Worm (Caenorhabditis elegans) whole organism, L1 larva: ENCODE measurements around the gene clec-238.

ENCODE experiments used
- C16A3.4 ChIP-seq: fragments of 150-350 bp; optimal IDR thresholded peaks from 2 replicates; lab custom pipeline; 2014; ENCODE audit warnings: missing biosample characterization, missing genetic modification characterization
- ama-1 ChIP-seq: fragments of 150-350 bp; optimal IDR thresholded peaks from 2 replicates; lab custom pipeline; 2014
- blmp-1 ChIP-seq: fragments of 150-350 bp; optimal IDR thresholded peaks from 2 replicates; lab custom pipeline; 2014; ENCODE audit warnings: missing biosample characterization, missing genetic modification characterization
- ceh-63 ChIP-seq: fragments of 200-800 bp; sonication (Bioruptor generic); optimal IDR thresholded peaks from 2 replicates; lab custom pipeline; 2018; ENCODE audit warnings: mild to moderate bottlenecking, missing genetic modification characterization, missing compliant biosample characterization
- ceh-8 ChIP-seq: fragments of 200-800 bp; sonication (Bioruptor generic); optimal IDR thresholded peaks from 2 replicates; lab custom pipeline; 2018; ENCODE audit warnings: mild to moderate bottlenecking, missing genetic modification characterization, moderate library complexity, missing compliant biosample characterization
- dsc-1 ChIP-seq: sonication (generic microtip); optimal IDR thresholded peaks from 2 replicates; lab custom pipeline; 2016; ENCODE audit warnings: mild to moderate bottlenecking, missing genetic modification characterization, missing compliant biosample characterization
- efl-1 ChIP-seq, 4 experiments: fragments of 150-350 bp; optimal IDR thresholded peaks in 3 of 4; peaks in 1 of 4; 1 replicate in 1 of 4; 2 replicates in 3 of 4; lab custom pipeline; 2014; ENCODE audit warnings: missing biosample characterization in 2 of 4, missing genetic modification characterization in 2 of 4, missing genetic modification reagents in 2 of 4
- egl-13 ChIP-seq: sonication (generic microtip); optimal IDR thresholded peaks from 2 replicates; lab custom pipeline; 2016; ENCODE audit warnings: missing genotype, missing genetic modification reagents, missing genetic modification characterization, missing compliant biosample characterization
- egl-27 ChIP-seq, 2 experiments: fragments of 150-350 bp in 1 of 2; sonication (generic microtip); optimal IDR thresholded peaks; 3 replicates each; lab custom pipeline; 2017 to 2018; ENCODE audit warnings: missing biosample characterization in 2 of 2, missing genetic modification characterization in 2 of 2, missing genetic modification reagents in 2 of 2
- elt-2 ChIP-seq: sonication (generic microtip); optimal IDR thresholded peaks from 2 replicates; lab custom pipeline; 2016; ENCODE audit warnings: missing genetic modification characterization, mild to moderate bottlenecking, inconsistent platforms, missing compliant biosample characterization, missing genetic modification reagents
- fkh-10 ChIP-seq: sonication (generic microtip); optimal IDR thresholded peaks from 2 replicates; lab custom pipeline; 2017; ENCODE audit warnings: missing biosample characterization, missing genetic modification reagents, missing genetic modification characterization
- fkh-8 ChIP-seq: sonication (generic microtip); optimal IDR thresholded peaks from 2 replicates; lab custom pipeline; 2016; ENCODE audit warnings: mild to moderate bottlenecking, missing genetic modification characterization, missing compliant biosample characterization
- grh-1 ChIP-seq: fragments of 200-800 bp; sonication (Bioruptor generic); IDR thresholded peaks from 2 replicates; pipeline ENCODE4 v1.3.6; 2022; ENCODE audit warnings: missing genetic modification reagents, missing genetic modification characterization, missing compliant biosample characterization
- hlh-4 ChIP-seq: sonication (generic microtip); optimal IDR thresholded peaks from 2 replicates; lab custom pipeline; 2016; ENCODE audit warnings: mild to moderate bottlenecking, missing genetic modification characterization, missing compliant biosample characterization
- hpl-2 ChIP-seq: fragments of 150-350 bp; optimal IDR thresholded peaks from 2 replicates; lab custom pipeline; 2014; ENCODE audit warnings: missing biosample characterization, missing genetic modification reagents, missing genetic modification characterization
- isw-1 ChIP-seq: fragments of 200-800 bp; sonication (Bioruptor generic); IDR thresholded peaks from 2 replicates; pipeline ENCODE4 v1.3.6; 2022; ENCODE audit warnings: missing genetic modification characterization, missing compliant biosample characterization
- lin-14 ChIP-seq: fragments of 200-800 bp; sonication (Bioruptor generic); optimal IDR thresholded peaks from 2 replicates; lab custom pipeline; 2018; ENCODE audit warnings: mild to moderate bottlenecking, missing genetic modification characterization, moderate library complexity, missing compliant biosample characterization
- lin-15B ChIP-seq: fragments of 150-350 bp; sonication (generic microtip); optimal IDR thresholded peaks from 3 replicates; lab custom pipeline; 2014; ENCODE audit warnings: missing biosample characterization, missing genetic modification characterization
- lin-35 ChIP-seq, 2 experiments: fragments of 150-350 bp; optimal IDR thresholded peaks; 2 replicates each; lab custom pipeline; 2014; ENCODE audit warnings: missing biosample characterization in 2 of 2, missing genetic modification characterization in 2 of 2, missing genetic modification reagents in 2 of 2
- lir-3 ChIP-seq: sonication (generic microtip); optimal IDR thresholded peaks from 2 replicates; lab custom pipeline; 2016; ENCODE audit warnings: mild to moderate bottlenecking, missing genetic modification characterization, moderate library complexity, missing compliant biosample characterization; ENCODE audit not compliant: poor library complexity
- mdl-1 ChIP-seq, 2 experiments: fragments of 150-350 bp; optimal IDR thresholded peaks; 2 replicates each; lab custom pipeline; 2014 to 2017; ENCODE audit warnings: missing biosample characterization in 2 of 2, missing genetic modification characterization in 2 of 2, inconsistent platforms in 1 of 2
- mef-2 ChIP-seq: fragments of 150-350 bp; optimal IDR thresholded peaks from 2 replicates; lab custom pipeline; 2014; ENCODE audit warnings: missing biosample characterization, missing genetic modification characterization
- mep-1 ChIP-seq: fragments of 150-350 bp; optimal IDR thresholded peaks from 2 replicates; lab custom pipeline; 2014; ENCODE audit warnings: missing biosample characterization, missing genetic modification characterization
- nhr-20 ChIP-seq: sonication (generic microtip); optimal IDR thresholded peaks from 2 replicates; lab custom pipeline; 2016; ENCODE audit warnings: mild to moderate bottlenecking, missing genetic modification characterization, missing compliant biosample characterization
- nhr-71 ChIP-seq: sonication (generic microtip); optimal IDR thresholded peaks from 2 replicates; lab custom pipeline; 2016; ENCODE audit warnings: mild to moderate bottlenecking, missing genetic modification characterization, moderate library complexity, missing compliant biosample characterization
- nhr-76 ChIP-seq: sonication (generic microtip); optimal IDR thresholded peaks from 2 replicates; lab custom pipeline; 2017; ENCODE audit warnings: missing biosample characterization, missing genetic modification characterization
- pax-3 ChIP-seq: fragments of 200-800 bp; sonication (Bioruptor generic); optimal IDR thresholded peaks from 2 replicates; lab custom pipeline; 2018; ENCODE audit warnings: mild to moderate bottlenecking, missing genetic modification characterization, moderate library complexity, missing compliant biosample characterization
- skn-1 ChIP-seq: fragments of 150-350 bp; optimal IDR thresholded peaks from 2 replicates; lab custom pipeline; 2014; ENCODE audit warnings: missing biosample characterization, missing genetic modification characterization
- snu-23 ChIP-seq: sonication (generic microtip); optimal IDR thresholded peaks from 2 replicates; lab custom pipeline; 2016; ENCODE audit warnings: missing genetic modification characterization, missing compliant biosample characterization
- sox-4 ChIP-seq: sonication (generic microtip); optimal IDR thresholded peaks from 2 replicates; lab custom pipeline; 2016; ENCODE audit warnings: missing genetic modification characterization, missing compliant biosample characterization
- sptf-1 ChIP-seq: fragments of 150-350 bp; optimal IDR thresholded peaks from 2 replicates; lab custom pipeline; 2014; ENCODE audit warnings: missing biosample characterization, missing genetic modification characterization
- tbx-2 ChIP-seq: sonication (generic microtip); optimal IDR thresholded peaks from 2 replicates; lab custom pipeline; 2016; ENCODE audit warnings: missing genetic modification characterization, missing compliant biosample characterization
- zag-1 ChIP-seq: fragments of 150-350 bp; optimal IDR thresholded peaks from 2 replicates; lab custom pipeline; 2014; ENCODE audit warnings: missing biosample characterization, missing genetic modification characterization

clec-238 gene

DNA sequence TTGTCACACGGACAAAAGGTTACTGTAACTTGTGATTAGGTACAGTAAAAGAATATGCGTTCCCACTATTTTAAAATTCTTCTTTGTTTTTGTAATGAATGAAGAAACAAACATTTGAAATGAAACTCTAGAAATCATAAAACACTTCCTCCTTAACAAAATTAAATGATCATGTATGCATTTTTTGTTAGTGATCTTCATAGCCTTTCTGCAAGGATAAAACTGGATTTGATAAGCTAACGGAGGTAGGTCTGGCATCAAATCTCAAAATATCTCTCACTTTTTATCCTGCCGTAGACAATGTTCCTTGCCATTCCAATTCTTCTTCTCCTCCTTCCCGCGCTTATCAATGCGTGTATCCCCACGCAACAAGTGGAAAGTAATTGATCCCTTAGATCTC is at the start of gene clec-238:
clec-238 (plus strand) TSS at position 301 of the 400 bp plus-strand sequence.
- no peak for TF ChIP-seq dsc-1 (tag; lab: Kevin White, UChicago)
- no peak for TF ChIP-seq sptf-1 (tag; lab: Kevin White, UChicago)
- TF ChIP-seq isw-1 (GFP tag; lab: Robert Waterston, UW), result no peak
- TF ChIP-seq mdl-1 (tag; optimal IDR thresholded peaks at IDR 0.05; lab: Kevin White, UChicago), result no peak
- TF ChIP-seq lin-15B, result no peak
- no peak for TF ChIP-seq lin-35 (GFP tag; optimal IDR thresholded peaks at IDR 0.05; lab: Kevin White, UChicago)
- TF ChIP-seq lir-3 (tag; lab: Kevin White, UChicago), result no peak
- TF ChIP-seq ceh-8 (GFP tag; lab: Kevin White, UChicago), result no peak
- TF ChIP-seq, all 84 proteins: peak for 0

DNA sequence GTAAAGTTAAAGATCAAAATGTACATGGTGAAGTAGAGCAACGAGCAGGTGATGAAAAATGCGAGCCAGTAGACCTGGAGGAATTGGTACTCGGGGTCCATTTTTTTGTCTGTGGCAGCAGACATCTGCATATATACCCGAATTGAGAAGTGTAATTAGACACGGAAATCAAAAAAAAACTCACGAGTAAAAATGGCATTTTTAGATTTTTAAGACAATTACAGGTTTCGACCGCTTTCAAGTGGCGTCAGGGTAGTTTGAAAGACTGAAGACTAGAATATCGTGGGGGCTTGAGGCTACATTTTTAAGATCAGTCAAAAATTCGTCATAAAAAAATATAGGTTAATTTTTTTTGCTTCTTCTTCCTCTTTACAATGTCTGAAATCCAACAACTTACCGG is 48.9 kb upstream of the clec-238 start, which contains the start of gene srd-68:
srd-68 (minus strand) TSS at position 101 of the 400 bp plus-strand sequence.
- no peak for TF ChIP-seq grh-1 (GFP tag; lab: Robert Waterston, UW)
- no peak for TF ChIP-seq hpl-2 (GFP tag; lab: Kevin White, UChicago)
- no peak for TF ChIP-seq sptf-1 (tag; lab: Kevin White, UChicago)
- TF ChIP-seq, all 84 proteins: peak for 0

DNA sequence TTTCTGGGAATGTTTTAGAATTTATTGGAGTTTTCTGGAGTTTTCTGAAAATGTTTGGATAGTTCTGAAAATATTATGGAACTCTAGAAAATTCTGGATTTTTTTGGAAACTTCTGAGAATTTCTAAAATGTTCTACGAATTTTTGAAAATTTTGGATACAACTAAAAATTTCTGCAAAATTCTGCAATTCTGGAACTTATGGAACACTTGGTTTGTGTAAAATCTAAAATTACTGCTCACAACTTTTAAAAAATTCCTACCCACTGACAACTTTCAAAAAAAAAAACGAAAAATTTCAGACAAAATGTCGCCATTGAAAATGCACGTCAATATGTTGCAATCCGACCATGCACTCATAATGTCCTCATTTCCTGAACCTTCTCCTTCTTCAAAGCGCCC is 47.0 kb upstream of the clec-238 start, which contains the start of gene nhr-262:
nhr-262 (plus strand) TSS at position 301 of the 400 bp plus-strand sequence.
- TF ChIP-seq nhr-71 (no peak), tbx-2 (tag; lab: Kevin White, UChicago) (no peak), pax-3 (tag; lab: Kevin White, UChicago) (no peak), blmp-1 (tag; lab: Kevin White, UChicago) (no peak), ama-1 (lab: Kevin White, UChicago) (no peak), fkh-10 (GFP tag; lab: Kevin White, UChicago) (no peak), nhr-76 (no peak), ceh-63 (no peak), fkh-8 (tag; lab: Kevin White, UChicago) (no peak), egl-13 (no peak), egl-27 (tag; optimal IDR thresholded peaks at IDR 0.05; lab: Kevin White, UChicago) (no peak), sox-4 (tag; lab: Kevin White, UChicago) (no peak), zag-1 (no peak), C16A3.4 (tag; lab: Kevin White, UChicago) (no peak), snu-23 (GFP tag; lab: Kevin White, UChicago) (no peak)
- TF ChIP-seq, all 84 proteins: peak for 0

DNA sequence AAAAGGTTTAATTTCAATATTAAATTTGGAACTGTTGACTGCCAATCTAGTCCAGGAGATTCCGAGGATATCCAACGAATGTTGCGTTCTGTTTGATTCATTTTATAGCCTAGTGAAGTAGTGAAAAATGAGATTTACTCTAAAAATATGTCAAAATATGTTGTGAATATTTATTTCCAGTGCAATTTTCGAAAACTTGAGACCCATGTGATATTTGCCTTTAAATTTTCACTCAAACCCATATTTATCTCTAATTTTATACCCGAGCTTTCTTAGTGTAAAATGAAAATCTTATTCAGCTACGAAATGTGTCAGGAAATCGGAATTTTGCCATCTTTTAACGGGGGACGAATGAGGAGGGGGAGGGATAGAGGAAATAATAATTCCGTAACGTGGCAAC is 41.7 kb upstream of the clec-238 start, which contains the start of gene F09C6.16:
F09C6.16 (minus strand) TSS at position 101 of the 400 bp plus-strand sequence.
- TF ChIP-seq mdl-1 (tag; optimal IDR thresholded peaks at IDR 0.05; lab: Kevin White, UChicago) (no peak), efl-1 (optimal IDR thresholded peaks at IDR 0.05; lab: Kevin White, UChicago) (no peak), efl-1 (GFP tag; optimal IDR thresholded peaks at IDR 0.05 in 1 of 2; lab: Kevin White, UChicago) (peak in 1 of 2 experiments; percentile 28)

DNA sequence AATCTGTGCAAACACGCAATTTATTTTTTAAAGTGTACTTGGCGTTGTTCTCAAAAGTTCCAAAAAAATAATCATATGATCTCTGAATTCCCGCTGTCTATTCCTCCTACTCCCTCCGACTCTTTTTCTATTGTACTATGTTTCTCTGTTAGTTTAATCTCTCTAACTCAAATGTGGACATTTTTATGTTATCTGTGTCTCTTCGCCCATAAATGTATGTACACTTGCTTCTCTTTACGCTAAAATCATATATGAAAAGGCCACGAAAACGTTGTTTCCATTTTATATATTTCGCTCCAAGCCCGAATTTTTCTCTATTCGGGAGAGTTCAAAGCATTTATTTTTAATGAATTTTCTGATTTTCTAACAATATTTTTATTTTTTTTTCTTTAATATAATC is 40.7 kb upstream of the clec-238 start:
- no peak for TF ChIP-seq mef-2 (tag; lab: Kevin White, UChicago)
- TF ChIP-seq skn-1, result peak; percentile 18
- TF ChIP-seq fkh-8 (tag; lab: Kevin White, UChicago), result peak; percentile 3
- peak; percentile 19 for TF ChIP-seq mep-1 (tag; lab: Kevin White, UChicago)
- TF ChIP-seq elt-2 (tag; lab: Kevin White, UChicago), result peak; percentile 56
- peak; percentile 8 for TF ChIP-seq nhr-20 (tag; lab: Kevin White, UChicago)
- TF ChIP-seq hlh-4, result no peak
- peak in 1 of 2 experiments; percentile 48 for TF ChIP-seq lin-35 (GFP tag; optimal IDR thresholded peaks at IDR 0.05; lab: Kevin White, UChicago)
- TF ChIP-seq lin-14, result peak; percentile 55
- TF ChIP-seq, all 84 proteins: peak for 7
